Worm (Caenorhabditis elegans) whole organism, young adult: ENCODE results near the gene F41E7.7.
A peak's percentile ranks its signal among the peaks of the same experiment; 100 is the strongest.

ENCODE experiments used
- B0019.2 ChIP-seq: fragments of 200-800 bp; sonication (Bioruptor generic); conservative IDR thresholded peaks from 2 replicates; pipeline ENCODE4 v1.3.6; 2022; ENCODE audit warnings: missing genetic modification reagents, missing genetic modification characterization, missing compliant biosample characterization
- B0261.1 ChIP-seq: sonication (generic microtip); optimal IDR thresholded peaks from 2 replicates; lab custom pipeline; 2016; ENCODE audit warnings: mild to moderate bottlenecking, missing genetic modification characterization, moderate library complexity, missing compliant biosample characterization
- C17E4.6 ChIP-seq: fragments of 200-800 bp; sonication (Bioruptor generic); IDR thresholded peaks from 2 replicates; pipeline ENCODE4 v1.3.6; 2022; ENCODE audit warnings: missing genetic modification reagents, missing genetic modification characterization, missing compliant biosample characterization
- K12H6.12 ChIP-seq: fragments of 200-800 bp; sonication (Bioruptor generic); optimal IDR thresholded peaks from 2 replicates; lab custom pipeline; 2018; ENCODE audit warnings: mild to moderate bottlenecking, missing genetic modification characterization, missing compliant biosample characterization
- T07F8.4 ChIP-seq: sonication (generic microtip); optimal IDR thresholded peaks from 2 replicates; lab custom pipeline; 2016; ENCODE audit warnings: mild to moderate bottlenecking, missing genetic modification characterization, moderate library complexity, missing compliant biosample characterization
- Y53F4B.3 ChIP-seq: fragments of 200-800 bp; sonication (Bioruptor generic); IDR thresholded peaks from 2 replicates; pipeline ENCODE4 v1.3.6; 2022; ENCODE audit warnings: missing genetic modification reagents, missing genetic modification characterization, missing compliant biosample characterization
- Y53G8AR.9 ChIP-seq: fragments of 200-800 bp; sonication (Bioruptor generic); conservative IDR thresholded peaks from 2 replicates; pipeline ENCODE4 v1.3.6; 2022; ENCODE audit warnings: missing genetic modification reagents, missing genetic modification characterization, missing compliant biosample characterization
- akir-1 ChIP-seq: fragments of 200-800 bp; sonication (Bioruptor generic); optimal IDR thresholded peaks from 2 replicates; lab custom pipeline; 2018; ENCODE audit warnings: mild to moderate bottlenecking, missing genetic modification characterization, moderate library complexity, missing compliant biosample characterization
- ama-1 ChIP-seq, 3 experiments: fragments of 150-350 bp in 1 of 3; sonication (generic microtip) in 2 of 3; optimal IDR thresholded peaks; 2 replicates each; lab custom pipeline; 2014 to 2018; ENCODE audit warnings: missing biosample characterization in 2 of 3, missing genetic modification characterization in 2 of 3, missing genetic modification reagents in 2 of 3
- aptf-3 ChIP-seq: fragments of 200-800 bp; sonication (Bioruptor generic); IDR thresholded peaks from 2 replicates; pipeline ENCODE4 v1.3.6; 2022; ENCODE audit warnings: missing genetic modification characterization, missing compliant biosample characterization
- athp-1 ChIP-seq: sonication (generic microtip); optimal IDR thresholded peaks from 2 replicates; lab custom pipeline; 2017; ENCODE audit warnings: mild to moderate bottlenecking, missing genetic modification characterization, missing compliant biosample characterization
- cebp-1 ChIP-seq, 2 experiments: fragments of 200-800 bp in 1 of 2; sonication (Bioruptor generic) in 1 of 2; sonication (generic microtip) in 1 of 2; IDR thresholded peaks in 1 of 2; optimal IDR thresholded peaks in 1 of 2; 2 replicates each; pipeline versions ENCODE4 v1.3.6 to Lab custom; 2017 to 2022; ENCODE audit warnings: missing compliant biosample characterization in 2 of 2, missing genetic modification characterization in 2 of 2, mild to moderate bottlenecking in 1 of 2, missing genetic modification reagents in 1 of 2, moderate library complexity in 1 of 2
- cebp-2 ChIP-seq: fragments of 200-800 bp; sonication (Bioruptor generic); IDR thresholded peaks from 2 replicates; pipeline ENCODE4 v1.3.6; 2022; ENCODE audit warnings: missing genetic modification characterization, missing compliant biosample characterization
- ceh-79 ChIP-seq: sonication (generic microtip); optimal IDR thresholded peaks from 2 replicates; lab custom pipeline; 2017; ENCODE audit warnings: mild to moderate bottlenecking, missing genetic modification characterization, missing compliant biosample characterization
- dox-1 ChIP-seq: fragments of 200-800 bp; sonication (Bioruptor generic); IDR thresholded peaks from 2 replicates; pipeline ENCODE4 v1.3.6; 2022; ENCODE audit warnings: missing genetic modification reagents, missing genetic modification characterization, missing compliant biosample characterization
- egl-44 ChIP-seq: fragments of 200-800 bp; sonication (Bioruptor generic); IDR thresholded peaks from 2 replicates; pipeline ENCODE4 v1.3.6; 2022; ENCODE audit warnings: missing genetic modification reagents, missing genetic modification characterization, missing compliant biosample characterization
- egrh-3 ChIP-seq: fragments of 200-800 bp; sonication (Bioruptor generic); IDR thresholded peaks from 2 replicates; pipeline ENCODE4 v1.3.6; 2022; ENCODE audit warnings: missing genetic modification reagents, missing genetic modification characterization, missing compliant biosample characterization
- ets-4 ChIP-seq: fragments of 200-800 bp; sonication (Bioruptor generic); optimal IDR thresholded peaks from 2 replicates; lab custom pipeline; 2018; ENCODE audit warnings: mild to moderate bottlenecking, missing genetic modification characterization, missing compliant biosample characterization
- hlh-26 ChIP-seq: fragments of 200-800 bp; sonication (Bioruptor generic); conservative IDR thresholded peaks from 2 replicates; pipeline ENCODE4 v1.3.6; 2022; ENCODE audit warnings: missing genetic modification reagents, missing genetic modification characterization, missing compliant biosample characterization
- let-607 ChIP-seq, 2 experiments: fragments of 200-800 bp in 1 of 2; sonication (Bioruptor generic) in 1 of 2; sonication (generic microtip) in 1 of 2; optimal IDR thresholded peaks; 2 replicates each; lab custom pipeline; 2016 to 2018; ENCODE audit warnings: mild to moderate bottlenecking in 2 of 2, missing compliant biosample characterization in 2 of 2, missing genetic modification characterization in 2 of 2, moderate library complexity in 2 of 2, missing genotype in 1 of 2
- lin-35 ChIP-seq, 3 experiments: fragments of 150-350 bp in 2 of 3; sonication (generic microtip) in 1 of 3; optimal IDR thresholded peaks; 2 replicates each; lab custom pipeline; 2014 to 2018; ENCODE audit warnings: missing biosample characterization in 3 of 3, missing genetic modification characterization in 3 of 3, missing genetic modification reagents in 3 of 3
- madf-6 ChIP-seq: fragments of 200-800 bp; sonication (Bioruptor generic); IDR thresholded peaks from 2 replicates; pipeline ENCODE4 v1.3.6; 2022; ENCODE audit warnings: missing genetic modification reagents, missing genetic modification characterization, missing compliant biosample characterization
- mcd-1 ChIP-seq: fragments of 200-800 bp; sonication (Bioruptor generic); IDR thresholded peaks from 2 replicates; pipeline ENCODE4 v1.3.6; 2022; ENCODE audit warnings: missing genetic modification reagents, missing genetic modification characterization, missing compliant biosample characterization
- nfyb-1 ChIP-seq: fragments of 200-800 bp; sonication (Bioruptor generic); IDR thresholded peaks from 2 replicates; pipeline ENCODE4 v1.3.6; 2022; ENCODE audit warnings: missing genetic modification reagents, missing genetic modification characterization, missing compliant biosample characterization
- nhr-80 ChIP-seq: sonication (generic microtip); optimal IDR thresholded peaks from 2 replicates; lab custom pipeline; 2016; ENCODE audit warnings: missing genetic modification characterization, missing compliant biosample characterization
- pbrm-1 ChIP-seq: fragments of 200-800 bp; sonication (Bioruptor generic); IDR thresholded peaks from 2 replicates; pipeline ENCODE4 v1.3.6; 2022; ENCODE audit warnings: missing genetic modification reagents, missing genetic modification characterization, missing compliant biosample characterization
- rpc-1 ChIP-seq, 2 experiments: fragments of 150-350 bp in 1 of 2; sonication (generic microtip) in 1 of 2; optimal IDR thresholded peaks; 2 replicates each; lab custom pipeline; 2014 to 2018; ENCODE audit warnings: missing biosample characterization in 1 of 2, missing genetic modification characterization in 1 of 2, missing genetic modification reagents in 1 of 2, missing genotype in 1 of 2
- sdz-38 ChIP-seq: sonication (generic microtip); optimal IDR thresholded peaks from 2 replicates; lab custom pipeline; 2016; ENCODE audit warnings: missing genotype, missing genetic modification characterization, missing compliant biosample characterization
- snpc-1.1 ChIP-seq: sonication (generic microtip); optimal IDR thresholded peaks from 2 replicates; lab custom pipeline; 2017; ENCODE audit warnings: missing genetic modification characterization, mild to moderate bottlenecking, missing compliant biosample characterization, antibody characterized with exemption, moderate library complexity, missing genotype, missing genetic modification reagents; ENCODE audit not compliant: insufficient read depth
- snpc-1.3 ChIP-seq: sonication (generic microtip); optimal IDR thresholded peaks from 2 replicates; lab custom pipeline; 2017; ENCODE audit warnings: missing genetic modification characterization, mild to moderate bottlenecking, missing compliant biosample characterization, antibody characterized with exemption, moderate library complexity, missing genotype, missing genetic modification reagents; ENCODE audit not compliant: insufficient read depth
- tbp1 ChIP-seq: fragments of 200-800 bp; sonication (Bioruptor generic); optimal IDR thresholded peaks from 2 replicates; lab custom pipeline; 2018; ENCODE audit warnings: mild to moderate bottlenecking, missing genetic modification characterization, missing compliant biosample characterization
- xnd-1 ChIP-seq: sonication (generic microtip); optimal IDR thresholded peaks from 2 replicates; lab custom pipeline; 2016; ENCODE audit warnings: missing genotype, missing genetic modification reagents, missing genetic modification characterization, missing compliant biosample characterization
- zfh-2 ChIP-seq: fragments of 200-800 bp; sonication (Bioruptor generic); conservative IDR thresholded peaks from 2 replicates; pipeline ENCODE4 v1.3.6; 2022; ENCODE audit warnings: missing genetic modification reagents, missing genetic modification characterization, missing compliant biosample characterization
- ztf-18 ChIP-seq: sonication (generic microtip); optimal IDR thresholded peaks from 2 replicates; lab custom pipeline; 2016; ENCODE audit warnings: missing genotype, mild to moderate bottlenecking, missing genetic modification characterization, missing compliant biosample characterization
- ztf-22 ChIP-seq: fragments of 200-800 bp; sonication (Bioruptor generic); optimal IDR thresholded peaks from 2 replicates; lab custom pipeline; 2018; ENCODE audit warnings: mild to moderate bottlenecking, missing genetic modification characterization, moderate library complexity, missing compliant biosample characterization
- ztf-26 ChIP-seq: sonication (generic microtip); optimal IDR thresholded peaks from 2 replicates; lab custom pipeline; 2017; ENCODE audit warnings: missing genetic modification characterization, missing compliant biosample characterization
- ztf-28 ChIP-seq: fragments of 200-800 bp; sonication (Bioruptor generic); IDR thresholded peaks from 2 replicates; pipeline ENCODE4 v1.3.6; 2022; ENCODE audit warnings: missing genetic modification reagents, missing genetic modification characterization, missing compliant biosample characterization
- ztf-6 ChIP-seq: fragments of 200-800 bp; sonication (Bioruptor generic); IDR thresholded peaks from 2 replicates; pipeline ENCODE4 v1.3.6; 2022; ENCODE audit warnings: missing genetic modification reagents, missing genetic modification characterization, missing compliant biosample characterization

The F41E7.7 gene

DNA sequence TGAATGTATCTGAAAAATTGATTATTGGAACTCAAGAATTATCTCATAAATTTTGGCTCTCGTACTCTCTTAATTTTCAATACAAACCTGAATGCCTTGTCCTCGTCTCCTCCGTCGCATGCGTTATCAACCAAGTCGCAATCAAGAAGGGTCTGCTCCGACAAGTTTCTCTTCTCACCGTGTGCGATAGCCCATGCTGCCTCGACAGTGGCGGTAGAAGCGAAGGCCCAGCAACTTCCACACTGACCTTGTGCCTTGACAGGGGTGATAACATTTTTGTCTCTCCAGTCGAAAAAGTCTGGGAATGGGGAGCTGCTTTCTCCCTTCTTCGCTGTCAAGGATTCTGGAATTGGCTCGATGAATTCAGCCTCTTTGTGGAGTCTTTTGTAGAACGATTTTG, 32.4 kb downstream of the F41E7.7 start:
- TF ChIP-seq tbp1 (GFP tag; lab: Kevin White, UChicago): peak; percentile 6
- TF ChIP-seq zfh-2 (GFP tag; lab: Robert Waterston, UW): peak; percentile 67; the same call in 1 of the 2 replicates
- peak; percentile 80 for TF ChIP-seq nhr-80
- peak; percentile 65; the same call in 1 of the 2 replicates for TF ChIP-seq dox-1 (GFP tag; lab: Robert Waterston, UW)
- peak; percentile 72 for TF ChIP-seq ets-4
- TF ChIP-seq mcd-1 (GFP tag; lab: Robert Waterston, UW): peak; percentile 23; the same call in 1 of the 2 replicates
- TF ChIP-seq B0019.2: no peak
- no peak for TF ChIP-seq pbrm-1 (GFP tag; lab: Robert Waterston, UW)
- no peak for TF ChIP-seq Y53G8AR.9 (GFP tag; lab: Robert Waterston, UW)

DNA sequence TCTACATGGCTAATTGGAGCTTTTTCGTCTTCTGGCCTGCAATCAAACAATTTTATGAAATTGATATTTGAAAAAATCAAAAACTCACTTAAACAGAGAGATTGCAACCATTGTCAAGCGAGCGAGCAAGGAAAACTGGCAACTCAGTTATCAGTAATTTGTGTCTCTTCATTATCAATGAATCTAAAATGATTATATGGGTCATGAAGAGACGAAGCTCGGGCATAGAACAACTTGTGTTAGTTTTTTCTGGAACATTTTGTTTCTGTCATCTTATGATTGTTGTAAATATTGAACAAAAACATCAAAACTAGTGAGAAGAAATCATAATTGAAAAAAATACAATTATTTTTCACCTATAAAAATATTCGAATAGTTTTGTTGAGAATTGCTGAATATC, 33.4 kb downstream of the F41E7.7 start, which contains the start of gene R07E3.1:
R07E3.1 (minus strand) TSS at position 176 of the 400 bp plus-strand sequence.
- TF ChIP-seq nhr-80 (peak; percentile 57), mcd-1 (GFP tag; lab: Robert Waterston, UW) (no peak), ceh-79 (tag; lab: Kevin White, UChicago) (no peak), cebp-1 (GFP tag; IDR thresholded peaks at IDR 0.05; lab: Robert Waterston, UW) (0 out of 2 replicates have a peak, but pooled peaks have one; percentile 15), cebp-1 (tag; optimal IDR thresholded peaks at IDR 0.05; lab: Kevin White, UChicago) (no peak), cebp-2 (no peak), snpc-1.1 (tag; lab: Kevin White, UChicago) (no peak), egl-44 (GFP tag; lab: Robert Waterston, UW) (no peak), madf-6 (GFP tag; lab: Robert Waterston, UW) (no peak), K12H6.12 (tag; lab: Kevin White, UChicago) (no peak), let-607 (tag; optimal IDR thresholded peaks at IDR 0.05; lab: Kevin White, UChicago) (no peak), ama-1 (optimal IDR thresholded peaks at IDR 0.05; lab: Kevin White, UChicago) (no peak), ama-1 (GFP tag; optimal IDR thresholded peaks at IDR 0.05; lab: Kevin White, UChicago) (no peak), aptf-3 (no peak), xnd-1 (no peak)

DNA sequence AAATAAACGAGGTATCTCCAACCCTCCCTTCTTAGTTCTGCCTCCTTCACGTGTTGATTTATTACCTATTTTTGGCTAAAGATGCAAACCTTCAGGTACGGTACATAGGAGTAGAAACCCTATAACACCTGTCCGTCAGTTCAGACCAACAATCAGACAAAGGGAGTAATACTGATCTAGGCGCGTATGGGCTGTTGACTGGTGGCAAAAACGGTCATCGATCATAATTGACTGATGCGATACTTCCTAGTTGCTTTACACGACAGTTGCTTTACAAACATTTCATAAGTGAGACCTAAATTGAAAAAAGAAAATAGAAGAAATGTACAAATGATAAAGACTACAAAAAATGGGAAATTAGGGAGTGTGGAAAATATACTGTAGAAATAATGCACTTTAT, 42.6 kb downstream of the F41E7.7 start:
- TF ChIP-seq Y53F4B.3 (GFP tag; lab: Robert Waterston, UW): no peak
- no peak for TF ChIP-seq ztf-26 (tag; lab: Kevin White, UChicago)
- no peak for TF ChIP-seq snpc-1.1 (tag; lab: Kevin White, UChicago)
- no peak for TF ChIP-seq nfyb-1 (GFP tag; lab: Robert Waterston, UW)
- no peak for TF ChIP-seq snpc-1.3 (tag; lab: Kevin White, UChicago)
- no peak for TF ChIP-seq ceh-79 (tag; lab: Kevin White, UChicago)
- no peak for TF ChIP-seq dox-1 (GFP tag; lab: Robert Waterston, UW)
- no peak for TF ChIP-seq akir-1 (GFP tag; lab: Kevin White, UChicago)
- no peak for TF ChIP-seq rpc-1 (optimal IDR thresholded peaks at IDR 0.05; lab: Kevin White, UChicago)
- TF ChIP-seq rpc-1 (tag; optimal IDR thresholded peaks at IDR 0.05; lab: Kevin White, UChicago): no peak
- TF ChIP-seq cebp-1 (GFP tag; IDR thresholded peaks at IDR 0.05; lab: Robert Waterston, UW): no peak
- TF ChIP-seq cebp-1 (tag; optimal IDR thresholded peaks at IDR 0.05; lab: Kevin White, UChicago): no peak

DNA sequence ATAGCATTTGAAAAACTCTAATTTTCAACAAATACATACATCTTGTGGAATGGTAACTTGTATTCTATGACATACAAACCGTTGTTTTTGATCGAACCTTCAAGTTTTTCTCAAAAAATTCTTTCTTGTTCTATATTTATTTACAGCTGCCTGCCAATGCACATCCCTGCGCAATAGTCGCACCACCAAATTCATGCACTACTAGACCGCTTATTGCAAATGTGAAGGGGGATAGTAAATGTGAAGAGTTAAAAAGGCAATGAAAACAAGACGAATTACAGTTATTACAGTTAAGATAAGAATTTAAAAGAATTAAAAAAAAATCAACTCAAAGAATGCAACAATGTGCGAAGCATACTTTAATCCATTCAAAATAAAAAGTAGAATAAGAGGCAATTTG, 46.3 kb downstream of the F41E7.7 start:
- TF ChIP-seq akir-1 (GFP tag; lab: Kevin White, UChicago): no peak
- no peak for TF ChIP-seq ztf-22 (GFP tag; lab: Kevin White, UChicago)
- no peak for TF ChIP-seq athp-1 (tag; lab: Kevin White, UChicago)
- TF ChIP-seq C17E4.6 (GFP tag; lab: Robert Waterston, UW): no peak
- no peak for TF ChIP-seq nhr-80
- no peak for TF ChIP-seq egrh-3 (GFP tag; lab: Robert Waterston, UW)
- no peak for TF ChIP-seq B0261.1 (tag; lab: Kevin White, UChicago)
- no peak for TF ChIP-seq hlh-26 (GFP tag; lab: Robert Waterston, UW)
- no peak for TF ChIP-seq T07F8.4
- no peak for TF ChIP-seq ztf-18
- no peak for TF ChIP-seq lin-35 (GFP tag; optimal IDR thresholded peaks at IDR 0.05; lab: Kevin White, UChicago)
- TF ChIP-seq sdz-38: no peak
- TF ChIP-seq ztf-6 (GFP tag; lab: Robert Waterston, UW): no peak
- no peak for TF ChIP-seq cebp-2
- TF ChIP-seq ztf-28 (GFP tag; lab: Robert Waterston, UW): no peak
- TF ChIP-seq, all 124 proteins: peak for 0
